Fruit fly (Drosophila melanogaster) whole organism, embryonic: ENCODE results near the gene mRpS26.

Source experiments
- Awh ChIP-seq: fragments of 200-800 bp; sonication (Bioruptor generic); IDR thresholded peaks from 2 replicates; pipeline ENCODE4, ENCODE4 v1.3.6; 2022; ENCODE audit warnings: missing biosample characterization, missing genetic modification characterization
- CG10543 ChIP-seq: fragments of 200-800 bp; sonication (Bioruptor generic); optimal IDR thresholded peaks from 3 replicates; lab custom pipeline; 2017; ENCODE audit warnings: missing biosample characterization, mild to moderate bottlenecking, missing genetic modification characterization, moderate library complexity
- CG10565 ChIP-seq: fragments of 200-800 bp; sonication (Bioruptor generic); optimal IDR thresholded peaks from 3 replicates; lab custom pipeline; 2016; ENCODE audit warnings: missing biosample characterization, mild to moderate bottlenecking, missing genetic modification characterization
- CG10959 ChIP-seq: fragments of 200-800 bp; sonication (Bioruptor generic); IDR thresholded peaks from 2 replicates; pipeline ENCODE4 v1.3.6; 2022; ENCODE audit warnings: missing biosample characterization, missing genetic modification characterization
- CG12071 ChIP-seq: fragments of 200-800 bp; sonication (Bioruptor generic); optimal IDR thresholded peaks from 3 replicates; lab custom pipeline; 2018; ENCODE audit warnings: missing biosample characterization, mild to moderate bottlenecking, missing genetic modification characterization
- CG13624 ChIP-seq: fragments of 200-800 bp; sonication (Bioruptor generic); optimal IDR thresholded peaks from 2 replicates; lab custom pipeline; 2016; ENCODE audit warnings: missing biosample characterization, missing genetic modification characterization
- CG13775 ChIP-seq: fragments of 200-800 bp; sonication (Bioruptor generic); optimal IDR thresholded peaks from 3 replicates; lab custom pipeline; 2017; ENCODE audit warnings: missing biosample characterization, mild to moderate bottlenecking, missing genetic modification characterization
- CG16813 ChIP-seq: fragments of 200-800 bp; sonication (Bioruptor generic); IDR thresholded peaks from 3 replicates; pipeline ENCODE4 v1.3.6; 2022; ENCODE audit warnings: missing biosample characterization, missing genetic modification characterization; ENCODE audit not compliant: partially characterized antibody
- CG17361 ChIP-seq: fragments of 200-800 bp; sonication (Bioruptor generic); IDR thresholded peaks from 3 replicates; pipeline ENCODE4 v1.3.6; 2022; ENCODE audit warnings: missing biosample characterization, missing genetic modification characterization
- CG18011 ChIP-seq: fragments of 200-800 bp; sonication (Bioruptor generic); optimal IDR thresholded peaks from 2 replicates; lab custom pipeline; 2017; ENCODE audit warnings: missing biosample characterization, missing genetic modification characterization, mild to moderate bottlenecking, moderate library complexity, missing genotype
- CG18764 ChIP-seq: fragments of 200-800 bp; sonication (Bioruptor generic); optimal IDR thresholded peaks from 3 replicates; lab custom pipeline; 2016; ENCODE audit warnings: missing biosample characterization, missing genetic modification characterization
- CG30403 ChIP-seq: fragments of 200-800 bp; sonication (Bioruptor generic); optimal IDR thresholded peaks from 3 replicates; lab custom pipeline; 2016; ENCODE audit warnings: missing biosample characterization, missing genetic modification characterization
- CG30431 ChIP-seq: fragments of 200-800 bp; sonication (Bioruptor generic); optimal IDR thresholded peaks from 2 replicates; lab custom pipeline; 2017; ENCODE audit warnings: missing biosample characterization, missing genetic modification characterization
- CG3163 ChIP-seq: fragments of 200-800 bp; sonication (Bioruptor generic); optimal IDR thresholded peaks from 3 replicates; lab custom pipeline; 2016; ENCODE audit warnings: missing biosample characterization, missing genetic modification characterization
- CG32767 ChIP-seq: fragments of 200-800 bp; sonication (Bioruptor generic); IDR thresholded peaks from 2 replicates; pipeline ENCODE4 v1.3.6; 2022; ENCODE audit warnings: missing biosample characterization, missing genetic modification characterization
- CG34422 ChIP-seq: fragments of 200-800 bp; sonication (Bioruptor generic); IDR thresholded peaks from 3 replicates; pipeline ENCODE4 v1.3.6; 2022; ENCODE audit warnings: missing biosample characterization, missing genetic modification characterization
- CG4424 ChIP-seq: fragments of 200-800 bp; sonication (Bioruptor generic); optimal IDR thresholded peaks from 3 replicates; lab custom pipeline; 2016; ENCODE audit warnings: missing biosample characterization, missing genetic modification characterization
- CG6689 ChIP-seq: fragments of 200-800 bp; sonication (Bioruptor generic); IDR thresholded peaks from 2 replicates; pipeline ENCODE4 v1.3.6; 2022; ENCODE audit warnings: missing biosample characterization, missing genetic modification characterization
- CG6813 ChIP-seq: fragments of 200-800 bp; sonication (Bioruptor generic); optimal IDR thresholded peaks from 2 replicates; lab custom pipeline; 2017; ENCODE audit warnings: missing biosample characterization, missing genetic modification characterization, mild to moderate bottlenecking, moderate library complexity, missing genetic modification reagents
- CG7271 ChIP-seq: fragments of 200-800 bp; sonication (Bioruptor generic); optimal IDR thresholded peaks from 2 replicates; lab custom pipeline; 2018; ENCODE audit warnings: missing biosample characterization, mild to moderate bottlenecking, missing genetic modification characterization, moderate library complexity
- CG7839 ChIP-seq: fragments of 200-800 bp; sonication (Bioruptor generic); optimal IDR thresholded peaks from 3 replicates; lab custom pipeline; 2018; ENCODE audit warnings: missing biosample characterization, mild to moderate bottlenecking, missing genetic modification characterization, moderate library complexity
- CG8359 ChIP-seq: fragments of 200-800 bp; sonication (Bioruptor generic); optimal IDR thresholded peaks from 2 replicates; lab custom pipeline; 2017; ENCODE audit warnings: missing biosample characterization, mild to moderate bottlenecking, missing genetic modification characterization, borderline replicate concordance
- CG8478 ChIP-seq: fragments of >200 bp; optimal IDR thresholded peaks from 2 replicates; lab custom pipeline; 2018
- CG9437 ChIP-seq: fragments of 200-800 bp; sonication (Bioruptor generic); optimal IDR thresholded peaks from 2 replicates; lab custom pipeline; 2018; ENCODE audit warnings: missing biosample characterization, mild to moderate bottlenecking, missing genetic modification characterization
- CG9932 ChIP-seq: fragments of 200-800 bp; sonication (Bioruptor generic); IDR thresholded peaks from 2 replicates; pipeline ENCODE4 v1.3.6; 2022; ENCODE audit warnings: missing biosample characterization, missing genetic modification characterization
- CTCF ChIP-seq: fragments of 200-800 bp; sonication (Bioruptor generic); optimal IDR thresholded peaks from 2 replicates; lab custom pipeline; 2017; ENCODE audit warnings: missing biosample characterization, mild to moderate bottlenecking, missing genetic modification characterization, moderate library complexity
- Dbx ChIP-seq: fragments of 200-800 bp; sonication (Bioruptor generic); IDR thresholded peaks from 3 replicates; pipeline ENCODE4 v1.3.6; 2022; ENCODE audit warnings: missing biosample characterization, missing genetic modification characterization
- Dp ChIP-seq: fragments of 200-800 bp; sonication (Bioruptor generic); optimal IDR thresholded peaks from 2 replicates; lab custom pipeline; 2018; ENCODE audit warnings: missing biosample characterization, mild to moderate bottlenecking, missing genetic modification characterization, moderate library complexity
- Fer2 ChIP-seq: fragments of 200-800 bp; sonication (Bioruptor generic); optimal IDR thresholded peaks from 2 replicates; lab custom pipeline; 2018; ENCODE audit warnings: missing biosample characterization, mild to moderate bottlenecking, missing genetic modification characterization, moderate library complexity
- HLH54F ChIP-seq: fragments of 200-800 bp; sonication (Bioruptor generic); optimal IDR thresholded peaks from 3 replicates; lab custom pipeline; 2016; ENCODE audit warnings: missing biosample characterization, missing genetic modification characterization
- Hsf ChIP-seq: fragments of 200-800 bp; sonication (Bioruptor generic); optimal IDR thresholded peaks from 3 replicates; lab custom pipeline; 2016; ENCODE audit warnings: missing biosample characterization, missing genetic modification characterization
- Med ChIP-seq: fragments of 200-800 bp; sonication (Bioruptor generic); peaks from one replicate; lab custom pipeline; 2016; ENCODE audit warnings: missing biosample characterization, missing genetic modification characterization, mild to moderate bottlenecking, inconsistent platforms, moderate library complexity
- Sox102F ChIP-seq: fragments of 200-800 bp; sonication (Bioruptor generic); optimal IDR thresholded peaks from 2 replicates; lab custom pipeline; 2018; ENCODE audit warnings: missing biosample characterization, mild to moderate bottlenecking, missing genetic modification characterization, moderate library complexity
- Xbp1 ChIP-seq: fragments of 200-800 bp; sonication (Bioruptor generic); optimal IDR thresholded peaks from 3 replicates; lab custom pipeline; 2016; ENCODE audit warnings: missing biosample characterization, mild to moderate bottlenecking, missing genetic modification characterization
- ems ChIP-seq: fragments of 200-800 bp; sonication (Bioruptor generic); optimal IDR thresholded peaks from 3 replicates; lab custom pipeline; 2016; ENCODE audit warnings: missing biosample characterization, missing genetic modification characterization
- gfzf ChIP-seq: fragments of 200-800 bp; sonication (Bioruptor generic); optimal IDR thresholded peaks from 2 replicates; lab custom pipeline; 2016; ENCODE audit warnings: missing biosample characterization, mild to moderate bottlenecking, missing genetic modification characterization, moderate library complexity
- ind ChIP-seq: fragments of 200-800 bp; sonication (Bioruptor generic); optimal IDR thresholded peaks from 3 replicates; lab custom pipeline; 2016; ENCODE audit warnings: missing biosample characterization, missing genetic modification characterization
- insv ChIP-seq, 2 experiments: fragments of 200-800 bp; sonication (Bioruptor generic); optimal IDR thresholded peaks; 3 replicates each; lab custom pipeline; 2016 to 2018; ENCODE audit warnings: missing biosample characterization in 2 of 2, missing genetic modification characterization in 2 of 2
- luna ChIP-seq: fragments of 200-800 bp; sonication (Bioruptor generic); optimal IDR thresholded peaks from 2 replicates; lab custom pipeline; 2016; ENCODE audit warnings: missing biosample characterization, missing genetic modification characterization
- nau ChIP-seq: fragments of 200-800 bp; sonication (Bioruptor generic); optimal IDR thresholded peaks from 3 replicates; lab custom pipeline; 2017; ENCODE audit warnings: missing biosample characterization, mild to moderate bottlenecking, missing genetic modification characterization, missing genetic modification reagents
- nerfin-1 ChIP-seq: fragments of 200-800 bp; sonication (Bioruptor generic); optimal IDR thresholded peaks from 3 replicates; lab custom pipeline; 2019; ENCODE audit warnings: missing biosample characterization, mild to moderate bottlenecking, missing genetic modification characterization, moderate library complexity
- psq ChIP-seq: fragments of 200-800 bp; sonication (Bioruptor generic); optimal IDR thresholded peaks from 2 replicates; lab custom pipeline; 2017; ENCODE audit warnings: missing biosample characterization, missing genetic modification characterization
- run ChIP-seq: fragments of 200-800 bp; sonication (Bioruptor generic); optimal IDR thresholded peaks from 3 replicates; lab custom pipeline; 2018; ENCODE audit warnings: missing biosample characterization, mild to moderate bottlenecking, missing genetic modification characterization
- so ChIP-seq: fragments of 200-800 bp; sonication (Bioruptor generic); IDR thresholded peaks from 3 replicates; pipeline ENCODE4 v1.3.6; 2022; ENCODE audit warnings: missing biosample characterization, missing genetic modification characterization
- sr ChIP-seq: fragments of 200-800 bp; sonication (Bioruptor generic); IDR thresholded peaks from 3 replicates; pipeline ENCODE4 v1.3.6; 2022; ENCODE audit warnings: missing biosample characterization, missing genetic modification characterization
- toy ChIP-seq: fragments of 200-800 bp; sonication (Bioruptor generic); IDR thresholded peaks from 2 replicates; pipeline ENCODE4 v1.3.6; 2022; ENCODE audit warnings: missing biosample characterization, missing genetic modification characterization
- tup ChIP-seq: fragments of 200-800 bp; sonication (Bioruptor generic); optimal IDR thresholded peaks from 2 replicates; lab custom pipeline; 2016; ENCODE audit warnings: missing biosample characterization, mild to moderate bottlenecking, missing genetic modification characterization, moderate library complexity
- unpg ChIP-seq: fragments of 200-800 bp; sonication (Bioruptor generic); optimal IDR thresholded peaks from 3 replicates; lab custom pipeline; 2018; ENCODE audit warnings: missing biosample characterization, mild to moderate bottlenecking, missing genetic modification characterization, moderate library complexity
- vfl ChIP-seq: fragments of 200-800 bp; sonication (Bioruptor generic); optimal IDR thresholded peaks from 2 replicates; lab custom pipeline; 2016; ENCODE audit warnings: missing biosample characterization, missing genetic modification characterization
- wor ChIP-seq: fragments of 200-800 bp; sonication (Bioruptor generic); IDR thresholded peaks from 2 replicates; pipeline ENCODE4 v1.3.6; 2022; ENCODE audit warnings: missing biosample characterization, missing genetic modification characterization

Gene mRpS26

dm6 chr3L:18106021-18106944 is at the start of gene mRpS26, which contains the start of gene CG13698 (continued):
- TF ChIP-seq Xbp1 (GFP tag; lab: Kevin White, UChicago) = peak; percentile 80
- peak; percentile 78 for TF ChIP-seq gfzf (GFP tag; lab: Kevin White, UChicago)
- TF ChIP-seq CG16813 = no peak
- peak; percentile 77 for TF ChIP-seq CG13775 (GFP tag; lab: Kevin White, UChicago)
- peak; percentile 47 for TF ChIP-seq nerfin-1 (tag; lab: Kevin White, UChicago)
- peak; percentile 37 for TF ChIP-seq vfl (GFP tag; lab: Kevin White, UChicago)
- TF ChIP-seq CG13624 (GFP tag; lab: Kevin White, UChicago) = peak; percentile 48
- TF ChIP-seq tup = no peak
- TF ChIP-seq CG6813 = no peak
- no peak for TF ChIP-seq CTCF (GFP tag; lab: Kevin White, UChicago)
- no peak for TF ChIP-seq run (tag; lab: Kevin White, UChicago)
- TF ChIP-seq CG10959 (GFP tag; lab: Robert Waterston, UW) = no peak
- no peak for TF ChIP-seq CG3163 (GFP tag; lab: Kevin White, UChicago)
- TF ChIP-seq CG32767 (GFP tag; lab: Robert Waterston, UW) = no peak
- peak; percentile 7 for TF ChIP-seq Dp (GFP tag; lab: Kevin White, UChicago)
- peak; percentile 80 for TF ChIP-seq CG10543 (GFP tag; lab: Kevin White, UChicago)
- TF ChIP-seq CG34422 = peak; percentile 63; the same call in 1 of the 3 replicates
- TF ChIP-seq Sox102F (GFP tag; lab: Kevin White, UChicago) = peak; percentile 72
- TF ChIP-seq CG12071 (GFP tag; lab: Kevin White, UChicago) = peak; percentile 3
- no peak for TF ChIP-seq luna (GFP tag; lab: Kevin White, UChicago)
- TF ChIP-seq unpg (GFP tag; lab: Kevin White, UChicago) = peak; percentile 67
- TF ChIP-seq HLH54F (GFP tag; lab: Kevin White, UChicago) = peak; percentile 42
- TF ChIP-seq CG10565 (GFP tag; lab: Kevin White, UChicago) = no peak
- peak; percentile 78 for TF ChIP-seq Dbx (GFP tag; lab: Robert Waterston, UW)
- TF ChIP-seq Med (GFP tag; lab: Kevin White, UChicago) = peak; percentile 70
- TF ChIP-seq psq (GFP tag; lab: Kevin White, UChicago) = peak; percentile 50
- TF ChIP-seq insv (GFP tag; optimal IDR thresholded peaks at IDR 0.05; lab: Kevin White, UChicago) = no peak
- TF ChIP-seq toy = no peak
- TF ChIP-seq wor = no peak
- peak; percentile 71 for TF ChIP-seq ind (GFP tag; lab: Kevin White, UChicago)
- peak; percentile 64 for TF ChIP-seq CG9437
- TF ChIP-seq CG8478 (lab: Kevin White, UChicago) = no peak
- peak; percentile 55 for TF ChIP-seq Hsf (GFP tag; lab: Kevin White, UChicago)
- TF ChIP-seq CG7839 (tag; lab: Kevin White, UChicago) = peak; percentile 72
- TF ChIP-seq CG6689 (GFP tag; lab: Robert Waterston, UW) = peak; percentile 58
- peak; percentile 51 for TF ChIP-seq CG18764 (GFP tag; lab: Kevin White, UChicago)
- peak; percentile 72 for TF ChIP-seq CG4424
- no peak for TF ChIP-seq ems
- TF ChIP-seq sr = peak; percentile 70; the same call in 1 of the 3 replicates
- no peak for TF ChIP-seq CG8359 (GFP tag; lab: Kevin White, UChicago)
- TF ChIP-seq Fer2 (tag; lab: Kevin White, UChicago) = peak; percentile 65
- TF ChIP-seq CG30431 (GFP tag; lab: Kevin White, UChicago) = peak; percentile 35
- peak; percentile 91 for TF ChIP-seq CG18011
- TF ChIP-seq CG17361 (GFP tag; lab: Robert Waterston, UW) = peak; percentile 84
- peak; percentile 80 for TF ChIP-seq CG9932
- no peak for TF ChIP-seq nau (GFP tag; lab: Kevin White, UChicago)
- no peak for TF ChIP-seq CG7271 (tag; lab: Kevin White, UChicago)
- TF ChIP-seq CG30403 (GFP tag; lab: Kevin White, UChicago) = peak; percentile 89
- TF ChIP-seq Awh (GFP tag; lab: Robert Waterston, UW) = 0 out of 2 replicates have a peak, but pooled peaks have one; percentile 36
- no peak for TF ChIP-seq so (GFP tag; lab: Robert Waterston, UW)
